Fruit fly (Drosophila melanogaster) Kc167 (cell line): ENCODE results near the gene zfh1.

Experiments
- Myc ChIP-seq: fragments of >200 bp; optimal IDR thresholded peaks from 2 replicates; lab custom pipeline; 2017; ENCODE audit warnings: missing external identifiers
- Sin3A ChIP-seq: fragments of >200 bp; optimal IDR thresholded peaks from 2 replicates; lab custom pipeline; 2018; ENCODE audit warnings: missing external identifiers
- h ChIP-seq: fragments of >200 bp; optimal IDR thresholded peaks from 3 replicates; lab custom pipeline; 2018; ENCODE audit warnings: missing external identifiers
- insv ChIP-seq: fragments of >200 bp; optimal IDR thresholded peaks from 3 replicates; lab custom pipeline; 2018; ENCODE audit warnings: missing external identifiers
- psq ChIP-seq: fragments of >200 bp; optimal IDR thresholded peaks from 2 replicates; lab custom pipeline; 2017; ENCODE audit warnings: missing external identifiers

DNA sequence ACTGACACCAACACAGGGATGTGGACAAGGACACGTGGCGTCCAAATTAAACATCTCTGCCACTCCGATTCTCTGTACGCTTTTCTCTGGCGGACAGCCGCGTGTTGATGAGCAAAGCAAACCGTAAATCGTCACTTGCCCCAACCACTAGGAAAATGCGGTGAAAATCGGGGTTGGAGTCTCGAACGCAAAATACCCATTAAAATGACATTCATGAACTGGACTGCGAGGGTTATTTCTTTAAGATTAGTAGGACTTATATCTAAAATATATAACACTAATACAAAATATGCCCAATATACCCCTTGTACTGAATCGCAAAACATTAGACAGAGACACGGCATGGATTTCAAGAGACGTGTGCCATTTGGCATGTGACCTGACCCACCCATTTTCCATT, 47.3 kb upstream of the zfh1 start:
- no peak for TF ChIP-seq psq (lab: Kevin White, UChicago)
- TF ChIP-seq Sin3A (lab: Kevin White, UChicago): no peak
- TF ChIP-seq h (lab: Kevin White, UChicago): no peak
- no peak for TF ChIP-seq Myc
- no peak for TF ChIP-seq insv (lab: Kevin White, UChicago)
